Fruit fly (Drosophila melanogaster): ENCODE data around the gene CG12268.

CG12268 gene

dm6 chr3R:23942965-23943413 lies 5.2 kb downstream of the CG12268 start, which contains the start of gene Gdh (continued):
- TF ChIP-seq hbn (GFP tag; IDR thresholded peaks at IDR 0.05; ENCODE audit: partially characterized antibody), result peak; percentile 25; the same call in 1 of the 2 replicates
- no peak for TF ChIP-seq Dip2 (GFP tag; IDR thresholded peaks at IDR 0.05)
- no peak for TF ChIP-seq vnd (GFP tag; IDR thresholded peaks at IDR 0.05; ENCODE audit: partially characterized antibody)
- TF ChIP-seq CG10959 (GFP tag; IDR thresholded peaks at IDR 0.05), result no peak
- TF ChIP-seq Dref (GFP tag; IDR thresholded peaks at IDR 0.05), result peak; percentile 50; the same call in 1 of the 2 replicates
- TF ChIP-seq CTCF (GFP tag; optimal IDR thresholded peaks at IDR 0.05), result no peak
- peak; percentile 41 for TF ChIP-seq CrebB (tag; optimal IDR thresholded peaks at IDR 0.05)
- no peak for TF ChIP-seq CG17361 (GFP tag; IDR thresholded peaks at IDR 0.05)
- no peak for TF ChIP-seq Asciz (GFP tag; optimal IDR thresholded peaks at IDR 0.05)
- no peak; the same call in 1 of the 2 replicates for TF ChIP-seq CG10366 (GFP tag; IDR thresholded peaks at IDR 0.05)
- TF ChIP-seq Aef1 (GFP tag; IDR thresholded peaks at IDR 0.05), result no peak
- TF ChIP-seq Trl (optimal IDR thresholded peaks at IDR 0.05), result peak; percentile 53 to 69
- peak; percentile 24 for TF ChIP-seq Trl (GFP tag; optimal IDR thresholded peaks at IDR 0.05)
- no peak for TF ChIP-seq Gsc (GFP tag; IDR thresholded peaks at IDR 0.05)
- TF ChIP-seq CG6854 (GFP tag; optimal IDR thresholded peaks at IDR 0.05), result peak; percentile 53
- TF ChIP-seq CG43689 (GFP tag; IDR thresholded peaks at IDR 0.05), result no peak
- no peak for TF ChIP-seq Mrtf (GFP tag; IDR thresholded peaks at IDR 0.05)
- TF ChIP-seq Max (GFP tag; optimal IDR thresholded peaks at IDR 0.05), result peak; percentile 15
- no peak for TF ChIP-seq CG11456 (GFP tag; IDR thresholded peaks at IDR 0.05)
- peak; percentile 76 for TF ChIP-seq ci (GFP tag; IDR thresholded peaks at IDR 0.05)
- no peak for TF ChIP-seq tll (GFP tag; optimal IDR thresholded peaks at IDR 0.05)
- peak; percentile 65 for TF ChIP-seq Hand (GFP tag; optimal IDR thresholded peaks at IDR 0.05)
- 0 out of 2 replicates have a peak, but pooled peaks have one; percentile 14 for TF ChIP-seq CG6272 (GFP tag; IDR thresholded peaks at IDR 0.05)
- TF ChIP-seq pho (GFP tag; optimal IDR thresholded peaks at IDR 0.05), result no peak
- TF ChIP-seq CG5245 (GFP tag; optimal IDR thresholded peaks at IDR 0.05), result no peak
- no peak for TF ChIP-seq CG11723 (GFP tag; optimal IDR thresholded peaks at IDR 0.05)
- no peak for TF ChIP-seq gt (GFP tag; IDR thresholded peaks at IDR 0.05)
- peak; percentile 74; the same call in 1 of the 2 replicates for TF ChIP-seq CG13287 (GFP tag; IDR thresholded peaks at IDR 0.05; ENCODE audit: partially characterized antibody)
- no peak for TF ChIP-seq CG14050 (GFP tag; IDR thresholded peaks at IDR 0.05)
- TF ChIP-seq CG2712 (tag; optimal IDR thresholded peaks at IDR 0.05), result peak; percentile 27
- no peak for TF ChIP-seq CHES-1-like (GFP tag; optimal IDR thresholded peaks at IDR 0.05)
- no peak for TF ChIP-seq H2.0 (GFP tag; IDR thresholded peaks at IDR 0.05)
- TF ChIP-seq Gug (GFP tag; IDR thresholded peaks at IDR 0.05), result no peak
- no peak for TF ChIP-seq CG17829 (tag; optimal IDR thresholded peaks at IDR 0.05)
- no peak for TF ChIP-seq crc (GFP tag; optimal IDR thresholded peaks at IDR 0.05)
- TF ChIP-seq Awh (GFP tag; IDR thresholded peaks at IDR 0.05), result peak; percentile 60; the same call in 1 of the 2 replicates
- TF ChIP-seq Spps (tag; optimal IDR thresholded peaks at IDR 0.05), result no peak
- peak; percentile 11 for TF ChIP-seq mam (GFP tag; optimal IDR thresholded peaks at IDR 0.05)
- no peak for TF ChIP-seq CG7928 (GFP tag; optimal IDR thresholded peaks at IDR 0.05)
- peak; percentile 10 for TF ChIP-seq BEAF-32 (GFP tag; optimal IDR thresholded peaks at IDR 0.05)
- TF ChIP-seq Taf1 (GFP tag; IDR thresholded peaks at IDR 0.05), result no peak
- TF ChIP-seq CG2202 (tag; optimal IDR thresholded peaks at IDR 0.05), result no peak
- TF ChIP-seq her (GFP tag; optimal IDR thresholded peaks at IDR 0.05), result peak; percentile 3
- peak; percentile 49 for TF ChIP-seq MTF-1 (GFP tag; optimal IDR thresholded peaks at IDR 0.05; ENCODE audit: borderline replicate concordance)
- no peak for TF ChIP-seq CG1603 (tag; optimal IDR thresholded peaks at IDR 0.05)
- TF ChIP-seq CG15514 (GFP tag; optimal IDR thresholded peaks at IDR 0.05), result peak; percentile 49
- TF ChIP-seq CG2199 (GFP tag; IDR thresholded peaks at IDR 0.05), result no peak
- TF ChIP-seq Rx (GFP tag; IDR thresholded peaks at IDR 0.05), result no peak
- no peak for TF ChIP-seq stc (GFP tag; IDR thresholded peaks at IDR 0.05)
- TF ChIP-seq dm (GFP tag; optimal IDR thresholded peaks at IDR 0.05), result no peak
- TF ChIP-seq dati (GFP tag; IDR thresholded peaks at IDR 0.05), result no peak
- peak; percentile 94 for TF ChIP-seq Med (GFP tag)
- no peak for TF ChIP-seq zfh1 (GFP tag; IDR thresholded peaks at IDR 0.05)

All from whole organism, embryonic.